Fruit fly (Drosophila melanogaster): ENCODE data around the gene CG17726.

CG17726 gene

DNA sequence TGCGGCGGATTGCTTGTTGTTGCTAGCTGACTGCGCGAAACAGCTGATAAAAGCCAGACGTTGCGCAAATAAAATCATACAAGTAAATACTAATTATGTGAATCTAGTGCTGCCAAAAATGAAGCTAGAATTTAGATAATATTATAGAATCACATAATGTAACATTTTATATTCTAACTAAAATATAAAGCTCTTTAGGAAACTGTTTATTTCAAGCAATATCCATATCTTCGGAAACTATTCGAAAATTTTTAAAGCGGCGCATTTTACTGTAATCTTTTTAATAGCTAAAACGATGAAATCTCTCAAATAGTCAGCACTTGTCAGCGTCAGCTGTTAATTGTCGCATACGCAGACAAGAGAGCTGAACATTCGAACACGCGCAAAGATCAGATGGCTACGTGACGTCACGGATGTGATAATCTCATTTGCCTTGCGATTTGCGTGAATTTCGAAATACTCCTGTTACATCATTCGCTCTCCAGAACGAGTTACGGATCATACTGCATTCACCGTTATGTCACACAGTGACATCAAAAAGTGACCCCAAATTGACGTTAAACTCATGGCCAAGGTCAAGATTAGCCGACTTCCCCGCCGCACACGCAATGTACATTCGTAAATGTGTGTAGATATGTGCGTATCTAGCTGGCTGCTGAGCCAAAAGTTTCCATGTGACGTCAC is 16.6 kb downstream of the CG17726 start:
- TF ChIP-seq CG8478 (optimal IDR thresholded peaks at IDR 0.05) (no peak), CTCF (optimal IDR thresholded peaks at IDR 0.05) (no peak)

DNA sequence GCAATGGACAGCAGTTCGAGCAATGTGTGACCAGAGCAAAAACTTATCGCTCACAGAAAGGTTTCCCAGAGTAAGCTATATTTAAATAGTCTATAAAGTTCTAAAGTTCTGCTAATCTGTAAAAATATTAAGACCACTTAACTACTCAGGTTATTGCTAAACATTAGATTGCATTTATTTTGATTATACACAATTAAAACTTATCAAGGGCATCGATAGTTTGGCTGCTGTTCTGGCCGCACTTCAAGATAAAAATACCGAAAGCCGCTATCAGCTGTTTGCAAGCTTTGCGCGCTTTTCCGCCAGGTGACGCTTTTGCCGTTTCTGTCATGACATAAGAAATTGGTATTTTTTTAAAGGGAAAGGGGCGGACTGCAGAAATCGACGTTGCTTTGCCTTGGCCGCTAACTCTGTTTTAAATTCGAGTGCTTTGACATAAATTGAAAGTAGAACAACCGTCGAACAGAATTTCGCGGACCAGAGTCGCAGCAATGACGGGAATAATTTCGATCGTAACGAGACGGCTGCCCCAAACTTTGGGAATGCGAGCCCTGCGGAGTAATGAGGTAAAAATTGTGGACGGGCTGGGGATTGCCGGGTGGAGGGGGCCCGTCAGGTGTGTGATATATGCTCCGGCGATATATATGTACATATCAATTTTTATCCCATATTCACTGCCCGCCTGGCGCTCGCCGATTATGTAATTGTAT is 17.5 kb downstream of the CG17726 start, which contains the start of the genes CG17734 and CG5214:
TSS of gene CG17734 (minus strand) at position 49 of the 710 bp plus-strand sequence.
TSS of gene CG5214 (plus strand) at position 352 of the 710 bp plus-strand sequence.
- TF ChIP-seq CTCF (optimal IDR thresholded peaks at IDR 0.05) (peak; percentile 77 to 82), CG8478 (optimal IDR thresholded peaks at IDR 0.05) (no peak)

DNA sequence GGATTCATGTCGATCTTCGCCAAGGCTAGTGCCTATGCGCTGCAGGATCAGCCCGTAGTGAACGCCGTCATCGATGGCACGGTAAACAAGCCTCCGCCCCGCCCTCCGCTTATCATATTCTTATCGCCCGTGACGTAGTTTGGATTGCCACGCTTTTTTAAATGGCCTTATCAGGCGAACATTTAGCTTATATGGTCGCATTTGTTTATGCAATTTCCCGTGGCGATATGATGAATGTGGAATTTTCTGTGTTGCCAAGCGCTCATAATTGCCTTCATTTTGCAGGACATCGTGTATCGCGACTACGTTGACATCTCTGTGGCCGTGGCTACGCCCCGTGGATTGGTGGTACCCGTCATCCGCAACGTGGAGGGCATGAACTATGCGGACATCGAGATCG is 19.2 kb downstream of the CG17726 start:
- TF ChIP-seq CTCF (optimal IDR thresholded peaks at IDR 0.05) (no peak), CG8478 (optimal IDR thresholded peaks at IDR 0.05) (no peak)

DNA sequence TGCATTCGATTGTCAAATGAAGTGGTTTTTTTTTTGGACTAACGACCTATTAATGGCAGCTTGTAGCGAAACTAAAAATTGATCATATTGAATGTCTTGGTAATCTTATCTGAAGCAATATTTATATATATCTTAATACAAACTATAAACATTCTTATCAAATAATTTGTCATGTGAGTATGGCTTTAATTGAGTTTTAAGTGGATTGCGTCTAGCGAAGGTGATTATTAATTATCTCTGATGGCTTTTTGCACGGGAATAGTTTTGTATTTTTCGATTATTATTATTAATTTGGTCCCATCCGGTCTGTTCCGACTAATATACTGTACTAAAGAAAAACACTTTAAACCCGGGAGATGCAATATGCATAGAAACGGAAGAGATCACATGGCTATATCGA is 20.3 kb downstream of the CG17726 start:
- TF ChIP-seq CG8478 (optimal IDR thresholded peaks at IDR 0.05) = no peak
- TF ChIP-seq CTCF (optimal IDR thresholded peaks at IDR 0.05) = no peak

DNA sequence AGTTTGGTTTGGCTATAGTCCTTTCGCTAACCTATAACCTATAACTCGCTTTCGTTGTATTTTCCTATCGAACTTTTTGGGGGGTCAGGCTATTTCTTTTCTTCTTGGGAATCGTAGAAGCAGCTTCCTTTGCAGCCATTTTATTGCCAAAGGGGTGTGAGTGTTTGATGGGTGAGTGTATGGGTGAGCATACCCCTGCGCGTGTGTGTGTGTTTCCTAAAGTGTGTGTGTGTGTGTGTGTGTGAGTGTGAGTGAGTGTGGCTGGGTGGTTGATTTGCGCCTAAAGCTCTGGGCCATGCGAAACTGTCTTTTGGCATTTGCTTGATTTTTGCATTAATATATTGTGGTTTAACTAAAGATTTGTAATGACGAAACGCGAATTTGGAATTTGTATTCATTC is 27.2 kb downstream of the CG17726 start:
- TF ChIP-seq CG8478 (optimal IDR thresholded peaks at IDR 0.05) (no peak), CTCF (optimal IDR thresholded peaks at IDR 0.05) (no peak)

DNA sequence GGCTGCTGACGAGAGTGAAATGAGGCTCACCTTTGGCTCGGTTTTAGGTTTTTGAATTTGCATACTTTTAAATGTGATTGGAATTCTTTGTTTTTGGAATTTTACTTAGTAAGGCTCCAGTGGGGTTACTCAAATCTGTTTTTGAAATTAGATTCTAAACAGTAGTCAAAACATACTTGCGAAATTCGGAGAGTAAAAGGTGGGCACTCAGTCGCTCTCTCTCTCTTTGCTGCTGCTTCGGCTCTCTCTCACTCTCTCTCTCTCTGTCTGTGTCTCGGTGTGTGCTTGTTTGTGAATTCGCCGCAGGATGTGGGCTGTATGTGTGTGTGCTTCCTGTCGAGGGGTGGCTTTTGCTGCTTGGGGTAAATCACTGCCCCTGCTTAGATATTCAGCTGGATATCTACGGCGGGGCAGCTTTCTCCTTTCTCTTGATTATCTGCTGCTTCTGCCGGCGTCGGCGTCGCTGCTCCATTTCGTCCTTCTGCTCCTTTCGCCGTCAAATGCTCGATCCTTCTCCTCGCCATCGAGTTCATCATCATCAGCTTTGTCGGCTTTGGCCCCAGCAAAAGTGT is 27.9 kb downstream of the CG17726 start:
- TF ChIP-seq CG8478 (optimal IDR thresholded peaks at IDR 0.05) = no peak
- no peak for TF ChIP-seq CTCF (optimal IDR thresholded peaks at IDR 0.05)

DNA sequence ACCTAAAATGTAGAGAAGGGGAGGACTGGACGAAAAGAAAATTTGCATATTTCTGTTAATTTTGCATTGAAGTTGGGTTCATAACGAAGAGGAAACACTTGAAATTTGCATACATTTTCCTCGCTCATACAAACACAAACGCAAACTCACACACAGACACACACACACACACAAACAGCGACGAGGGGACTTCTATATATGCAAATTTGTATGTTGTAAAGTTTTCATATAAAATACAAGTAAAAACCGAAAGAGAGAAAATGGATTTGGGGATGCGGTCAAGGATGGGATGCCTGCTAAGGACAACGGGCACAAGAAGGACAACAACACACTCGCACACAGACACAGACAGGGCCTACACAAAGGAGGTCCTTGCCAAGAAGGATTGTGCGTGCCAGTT is 31.0 kb downstream of the CG17726 start:
- TF ChIP-seq CTCF (optimal IDR thresholded peaks at IDR 0.05) = no peak
- TF ChIP-seq CG8478 (optimal IDR thresholded peaks at IDR 0.05) = no peak

DNA sequence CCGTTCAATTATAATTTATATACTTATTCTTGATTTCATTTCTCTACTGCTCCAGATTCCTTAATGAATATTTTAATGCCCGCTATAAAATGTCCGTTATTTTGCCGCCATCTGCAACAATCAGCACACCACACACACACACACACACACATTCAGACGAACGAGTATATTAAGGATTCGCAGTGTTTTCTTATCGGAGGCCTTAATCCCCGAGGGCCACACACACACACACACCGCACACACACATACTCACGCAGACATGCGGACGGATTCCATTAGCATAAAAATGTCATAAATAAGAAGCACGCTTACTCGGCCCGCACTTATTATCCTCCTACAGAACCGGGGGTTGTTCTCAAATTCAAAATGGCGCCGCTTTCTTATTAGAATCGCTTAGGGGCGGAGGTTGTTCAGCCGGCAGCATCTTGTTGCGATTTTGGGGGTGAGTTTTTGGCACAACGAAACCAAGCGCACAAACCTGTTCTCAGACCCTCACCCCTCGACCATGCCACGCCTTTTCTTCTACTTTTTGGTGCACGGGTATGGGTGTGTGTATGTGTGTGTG is 34.5 kb downstream of the CG17726 start:
- no peak for TF ChIP-seq CG8478 (optimal IDR thresholded peaks at IDR 0.05)
- TF ChIP-seq CTCF (optimal IDR thresholded peaks at IDR 0.05) = no peak

DNA sequence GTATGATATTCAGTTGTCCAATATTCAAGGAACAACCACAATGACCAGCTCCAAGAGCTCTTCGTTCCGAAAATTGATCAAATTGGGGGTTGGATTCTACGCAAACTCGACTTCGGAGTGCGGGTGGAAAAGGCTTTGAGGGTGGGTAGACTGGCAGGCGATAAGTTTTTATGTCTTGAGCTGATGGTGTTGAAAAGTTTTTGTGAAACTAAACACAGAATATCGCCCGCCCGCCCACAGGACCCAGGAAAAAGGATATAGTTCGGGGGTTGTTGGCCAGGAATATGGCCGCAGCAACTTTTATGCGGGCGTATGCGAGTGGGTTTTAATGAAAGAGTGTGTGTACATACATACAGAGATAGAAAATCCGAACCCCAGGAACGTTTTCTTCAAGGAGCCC is 37.0 kb downstream of the CG17726 start:
- TF ChIP-seq CTCF (optimal IDR thresholded peaks at IDR 0.05) (no peak), CG8478 (optimal IDR thresholded peaks at IDR 0.05) (no peak)

DNA sequence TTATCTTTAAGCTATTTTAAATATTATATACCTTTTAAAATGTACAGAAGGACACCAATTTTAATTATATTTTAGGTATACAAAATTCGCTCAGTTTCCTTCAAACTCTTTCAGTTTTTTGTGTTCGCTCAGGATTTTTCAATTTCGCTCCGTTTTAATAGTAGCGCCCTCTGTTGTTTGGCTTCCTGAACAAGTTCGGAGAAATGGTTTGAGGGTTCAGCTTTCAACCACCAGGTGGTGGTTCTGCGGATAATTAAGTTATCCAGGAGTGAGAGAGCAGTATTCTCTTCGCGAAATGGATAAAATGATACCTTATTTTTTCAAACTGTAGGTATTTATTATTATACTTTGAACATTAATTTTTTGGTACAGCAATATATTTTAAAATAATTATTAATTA is 42.5 kb downstream of the CG17726 start:
- TF ChIP-seq CG8478 (optimal IDR thresholded peaks at IDR 0.05) (no peak), CTCF (optimal IDR thresholded peaks at IDR 0.05) (peak; percentile 89 to 96)

DNA sequence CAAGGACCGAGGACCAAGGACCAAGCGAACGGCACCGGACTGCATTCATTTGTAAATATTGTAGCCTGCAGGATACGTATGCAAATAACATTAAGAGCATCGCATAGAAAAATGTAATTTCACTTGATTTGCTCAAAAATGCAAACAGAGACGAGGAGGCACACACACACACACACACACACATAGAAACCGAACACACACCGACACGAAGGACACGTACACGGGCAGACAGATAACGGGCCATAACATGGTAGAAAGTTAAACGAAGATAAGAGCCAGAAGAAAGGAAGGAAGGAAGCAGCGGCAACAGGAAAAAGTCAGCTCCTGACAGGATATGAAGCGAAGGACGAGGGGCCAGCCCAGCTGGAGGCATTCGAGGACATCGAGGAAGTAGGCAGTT is 44.0 kb downstream of the CG17726 start:
- no peak for TF ChIP-seq CTCF (optimal IDR thresholded peaks at IDR 0.05)
- no peak for TF ChIP-seq CG8478 (optimal IDR thresholded peaks at IDR 0.05)

DNA sequence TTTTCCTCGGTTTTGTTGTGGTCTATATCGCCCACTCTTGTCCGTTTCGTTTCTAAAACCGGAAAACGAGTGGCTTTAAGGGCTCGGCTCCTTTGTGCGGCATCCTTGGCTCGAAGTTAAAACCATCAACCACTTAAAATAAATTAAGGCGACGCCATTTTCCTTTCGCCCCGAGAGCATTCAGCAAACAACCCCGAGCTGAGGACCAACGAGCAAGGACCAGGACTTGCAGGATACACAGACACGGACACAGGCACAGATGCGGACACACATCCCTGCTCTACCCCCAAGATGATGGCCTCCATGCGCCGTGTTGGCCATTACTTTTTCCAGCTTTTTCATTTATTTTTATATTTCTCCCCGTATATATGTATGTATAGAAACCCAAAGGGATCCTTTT is 46.1 kb downstream of the CG17726 start:
- TF ChIP-seq CTCF (optimal IDR thresholded peaks at IDR 0.05) (no peak), CG8478 (optimal IDR thresholded peaks at IDR 0.05) (no peak)

Data from S2 (cell line).